Fruit fly (Drosophila melanogaster) whole organism, adult: ENCODE data around the gene Edg84A.

Source experiments
- CG11617 ChIP-seq: fragments of 200-800 bp; sonication (Bioruptor generic); optimal IDR thresholded peaks from 2 replicates; lab custom pipeline; 2017; ENCODE audit warnings: mild to moderate bottlenecking, missing biosample characterization, missing genetic modification reagents, missing genetic modification characterization
- CG12768 ChIP-seq: fragments of 200-800 bp; sonication (Bioruptor generic); optimal IDR thresholded peaks from 2 replicates; lab custom pipeline; 2017; ENCODE audit warnings: missing biosample characterization, missing genetic modification characterization, mild to moderate bottlenecking, moderate library complexity, missing genetic modification reagents
- CG14711 ChIP-seq: fragments of 200-800 bp; sonication (Bioruptor generic); optimal IDR thresholded peaks from 2 replicates; lab custom pipeline; 2018; ENCODE audit warnings: missing biosample characterization, mild to moderate bottlenecking, missing genetic modification characterization, moderate library complexity
- CG1620 ChIP-seq: fragments of 200-800 bp; sonication (Bioruptor generic); optimal IDR thresholded peaks from 2 replicates; lab custom pipeline; 2016; ENCODE audit warnings: missing biosample characterization, missing genetic modification characterization
- CG33017 ChIP-seq: fragments of 200-800 bp; sonication (Bioruptor generic); optimal IDR thresholded peaks from 2 replicates; lab custom pipeline; 2018; ENCODE audit warnings: missing biosample characterization, mild to moderate bottlenecking, missing genetic modification characterization, moderate library complexity
- CG5204 ChIP-seq: fragments of 200-800 bp; sonication (Bioruptor generic); optimal IDR thresholded peaks from 2 replicates; lab custom pipeline; 2016; ENCODE audit warnings: missing biosample characterization, missing genetic modification characterization
- CG7045 ChIP-seq: fragments of 200-800 bp; sonication (Bioruptor generic); optimal IDR thresholded peaks from 2 replicates; lab custom pipeline; 2017; ENCODE audit warnings: missing biosample characterization, mild to moderate bottlenecking, missing genetic modification characterization
- CG7101 ChIP-seq: fragments of 200-800 bp; sonication (Bioruptor generic); optimal IDR thresholded peaks from 2 replicates; lab custom pipeline; 2018; ENCODE audit warnings: missing biosample characterization, mild to moderate bottlenecking, missing genetic modification characterization, moderate library complexity
- Clk ChIP-seq: fragments of 200-800 bp; sonication (Bioruptor generic); optimal IDR thresholded peaks from 2 replicates; lab custom pipeline; 2017; ENCODE audit warnings: missing biosample characterization, missing genetic modification characterization
- Crg-1 ChIP-seq: fragments of 200-800 bp; sonication (Bioruptor generic); optimal IDR thresholded peaks from 2 replicates; lab custom pipeline; 2016; ENCODE audit warnings: missing biosample characterization, missing genetic modification characterization
- Hr96 ChIP-seq: fragments of 200-800 bp; sonication (Bioruptor generic); optimal IDR thresholded peaks from 2 replicates; lab custom pipeline; 2016; ENCODE audit warnings: missing biosample characterization, missing genetic modification characterization
- Mnt ChIP-seq: fragments of 200-800 bp; sonication (Bioruptor generic); optimal IDR thresholded peaks from 2 replicates; lab custom pipeline; 2016; ENCODE audit warnings: missing biosample characterization, mild to moderate bottlenecking, missing genetic modification characterization
- bab1 ChIP-seq: fragments of 200-800 bp; sonication (Bioruptor generic); optimal IDR thresholded peaks from 3 replicates; lab custom pipeline; 2019; ENCODE audit warnings: missing biosample characterization, mild to moderate bottlenecking, missing genetic modification characterization, moderate library complexity
- cic ChIP-seq: fragments of 200-800 bp; sonication (Bioruptor generic); optimal IDR thresholded peaks from 2 replicates; lab custom pipeline; 2017; ENCODE audit warnings: missing biosample characterization, mild to moderate bottlenecking, missing genetic modification characterization, moderate library complexity
- cnc ChIP-seq, 2 experiments: fragments of >200 bp; optimal IDR thresholded peaks; 2 replicates each; lab custom pipeline; 2017
- kay ChIP-seq: fragments of 200-800 bp; sonication (Bioruptor generic); peaks from one replicate; lab custom pipeline; 2016; ENCODE audit warnings: missing biosample characterization, missing genetic modification characterization, borderline replicate concordance
- ovo ChIP-seq: fragments of 200-800 bp; sonication (Bioruptor generic); optimal IDR thresholded peaks from 2 replicates; lab custom pipeline; 2016; ENCODE audit warnings: missing biosample characterization, missing genetic modification characterization
- pad ChIP-seq: fragments of 200-800 bp; sonication (Bioruptor generic); optimal IDR thresholded peaks from 3 replicates; lab custom pipeline; 2017; ENCODE audit warnings: missing biosample characterization, missing genetic modification characterization, mild to moderate bottlenecking, moderate library complexity, missing genetic modification reagents
- tj ChIP-seq: fragments of 200-800 bp; sonication (Bioruptor generic); optimal IDR thresholded peaks from 3 replicates; lab custom pipeline; 2017; ENCODE audit warnings: missing biosample characterization, mild to moderate bottlenecking, missing genetic modification characterization, moderate library complexity
- toe ChIP-seq: fragments of 200-800 bp; sonication (Bioruptor generic); optimal IDR thresholded peaks from 2 replicates; lab custom pipeline; 2016; ENCODE audit warnings: missing biosample characterization, missing genetic modification characterization

Edg84A gene

DNA sequence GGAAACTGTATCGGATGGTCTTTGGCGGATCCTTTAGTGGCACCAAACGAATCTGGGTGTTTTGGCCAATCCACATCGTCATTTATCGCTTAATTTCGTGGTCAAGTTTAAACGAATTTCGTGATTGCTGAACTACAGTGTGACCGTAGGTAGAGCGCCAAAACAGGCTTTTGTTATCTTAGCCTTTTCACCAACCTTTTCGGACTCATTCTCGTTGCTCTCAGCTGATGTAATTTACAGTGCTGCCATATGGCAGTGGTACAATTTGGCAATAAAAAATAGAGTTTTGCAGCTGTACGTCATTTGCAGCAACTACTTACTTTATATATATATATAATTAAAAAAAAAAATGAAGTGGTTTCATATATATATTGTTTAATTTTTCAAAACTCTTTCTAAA lies 24.3 kb upstream of the Edg84A start, which contains the start of gene agt:
agt (minus strand) TSS at position 160 of the 400 bp plus-strand sequence.
- TF ChIP-seq pad (GFP tag; lab: Kevin White, UChicago) (no peak), CG1620 (GFP tag; lab: Kevin White, UChicago) (no peak), CG12768 (no peak), CG14711 (tag; lab: Kevin White, UChicago) (peak; percentile 36)

DNA sequence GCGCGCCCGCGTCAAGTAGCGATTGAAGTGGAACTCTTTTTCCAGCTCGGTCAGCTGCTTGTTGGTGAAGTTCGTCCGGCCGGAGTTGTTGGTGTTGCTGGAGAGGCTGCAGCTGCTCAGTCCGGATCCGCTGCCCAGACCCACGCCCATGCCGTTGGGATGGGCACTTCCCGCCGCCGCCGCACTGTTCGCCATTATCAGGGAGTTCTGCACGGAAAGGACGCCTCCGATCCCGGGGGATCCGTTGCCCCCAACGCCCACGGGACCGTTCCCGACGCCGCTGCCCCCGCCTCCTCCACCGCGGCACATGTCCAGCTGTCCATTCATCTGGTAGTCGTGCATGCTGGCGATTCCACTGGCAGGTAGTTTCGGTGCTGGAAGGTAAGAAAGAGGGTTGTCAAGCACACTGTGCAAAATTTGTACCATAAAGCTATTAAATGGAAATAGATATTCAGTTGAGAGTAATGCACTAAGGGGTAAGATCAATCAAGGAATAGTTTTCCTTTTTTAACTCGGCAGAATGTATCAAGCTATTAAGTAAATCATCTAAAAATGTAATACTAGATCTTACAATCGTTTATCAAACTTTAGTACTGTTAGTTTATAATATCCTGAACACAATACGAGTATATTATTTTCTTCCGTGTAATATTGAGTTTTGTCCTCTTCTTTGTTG lies 21.5 kb upstream of the Edg84A start:
- TF ChIP-seq CG7045 (no peak), CG1620 (GFP tag; lab: Kevin White, UChicago) (no peak), toe (GFP tag; lab: Kevin White, UChicago) (no peak), CG7101 (no peak), Mnt (no peak), bab1 (GFP tag; lab: Kevin White, UChicago) (no peak), tj (GFP tag; lab: Kevin White, UChicago) (no peak), cnc (optimal IDR thresholded peaks at IDR 0.05; lab: Kevin White, UChicago) (no peak), CG14711 (tag; lab: Kevin White, UChicago) (no peak), pad (GFP tag; lab: Kevin White, UChicago) (no peak), CG5204 (GFP tag; lab: Kevin White, UChicago) (no peak), ovo (GFP tag; lab: Kevin White, UChicago) (no peak), CG11617 (GFP tag; lab: Kevin White, UChicago) (no peak), kay (no peak), Clk (GFP tag; lab: Kevin White, UChicago) (no peak), Hr96 (GFP tag; lab: Kevin White, UChicago) (no peak)

dm6 chr3R:6663289-6663666 lies 21.0 kb upstream of the Edg84A start:
- TF ChIP-seq kay = no peak
- no peak for TF ChIP-seq CG14711 (tag; lab: Kevin White, UChicago)
- no peak for TF ChIP-seq bab1 (GFP tag; lab: Kevin White, UChicago)
- TF ChIP-seq CG1620 (GFP tag; lab: Kevin White, UChicago) = no peak
- TF ChIP-seq Hr96 (GFP tag; lab: Kevin White, UChicago) = no peak
- TF ChIP-seq pad (GFP tag; lab: Kevin White, UChicago) = no peak
- TF ChIP-seq ovo (GFP tag; lab: Kevin White, UChicago) = no peak
- no peak for TF ChIP-seq cnc (optimal IDR thresholded peaks at IDR 0.05; lab: Kevin White, UChicago)
- no peak for TF ChIP-seq CG33017
- no peak for TF ChIP-seq CG5204 (GFP tag; lab: Kevin White, UChicago)
- TF ChIP-seq cic (GFP tag; lab: Kevin White, UChicago) = no peak
- no peak for TF ChIP-seq CG12768
- TF ChIP-seq CG7045 = no peak
- no peak for TF ChIP-seq CG11617 (GFP tag; lab: Kevin White, UChicago)
- TF ChIP-seq toe (GFP tag; lab: Kevin White, UChicago) = no peak

DNA sequence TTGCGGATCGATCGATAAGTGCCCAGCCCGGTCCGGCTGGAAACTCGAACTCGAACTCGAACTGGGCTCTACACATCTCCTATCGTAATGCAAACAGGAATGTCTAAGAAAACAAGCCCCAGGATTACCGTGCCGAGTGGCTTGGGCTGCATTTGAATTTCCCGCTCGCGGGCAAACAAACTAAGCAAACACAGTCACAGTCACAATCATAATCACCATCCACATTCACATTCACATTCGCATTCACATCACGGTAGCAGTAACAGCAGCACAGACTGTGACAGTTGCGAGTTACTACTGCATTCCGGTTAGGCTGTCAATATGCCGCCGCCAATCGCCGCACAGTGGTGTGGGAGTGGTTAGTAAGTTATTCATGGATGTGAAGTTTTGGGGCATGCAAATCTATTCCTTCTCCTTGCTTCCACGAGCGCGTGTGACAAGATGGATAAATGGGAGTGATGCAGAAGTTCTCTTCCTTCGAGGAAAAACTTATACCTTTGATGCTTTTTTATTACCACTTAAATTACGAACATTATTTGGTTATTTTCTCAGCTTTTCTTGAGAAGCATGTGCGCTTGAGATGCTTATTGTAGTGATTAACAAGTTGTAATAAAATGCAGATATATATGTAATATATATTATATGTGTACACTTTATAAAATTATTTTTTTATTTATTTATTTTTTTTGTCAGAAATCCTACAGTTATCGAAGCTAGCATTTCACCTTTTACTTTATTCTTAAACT lies 19.7 kb upstream of the Edg84A start:
- TF ChIP-seq Mnt (no peak), CG1620 (GFP tag; lab: Kevin White, UChicago) (no peak), CG33017 (no peak), tj (GFP tag; lab: Kevin White, UChicago) (no peak), Crg-1 (no peak), CG7101 (no peak), kay (no peak), Clk (GFP tag; lab: Kevin White, UChicago) (no peak), CG11617 (GFP tag; lab: Kevin White, UChicago) (no peak), pad (GFP tag; lab: Kevin White, UChicago) (no peak), cnc (optimal IDR thresholded peaks at IDR 0.05; lab: Kevin White, UChicago) (no peak), bab1 (GFP tag; lab: Kevin White, UChicago) (no peak), CG12768 (no peak), cic (GFP tag; lab: Kevin White, UChicago) (no peak), CG5204 (GFP tag; lab: Kevin White, UChicago) (no peak), ovo (GFP tag; lab: Kevin White, UChicago) (no peak), toe (GFP tag; lab: Kevin White, UChicago) (no peak), CG14711 (tag; lab: Kevin White, UChicago) (no peak)

dm6 chr3R:6665117-6665654 lies 19.1 kb upstream of the Edg84A start:
- TF ChIP-seq cnc (optimal IDR thresholded peaks at IDR 0.05; lab: Kevin White, UChicago) (no peak), tj (GFP tag; lab: Kevin White, UChicago) (no peak), pad (GFP tag; lab: Kevin White, UChicago) (no peak), ovo (GFP tag; lab: Kevin White, UChicago) (no peak), Crg-1 (no peak), Mnt (no peak), CG14711 (tag; lab: Kevin White, UChicago) (no peak), CG7101 (no peak), CG33017 (no peak), CG5204 (GFP tag; lab: Kevin White, UChicago) (no peak), CG7045 (no peak), CG1620 (GFP tag; lab: Kevin White, UChicago) (no peak), Clk (GFP tag; lab: Kevin White, UChicago) (no peak)

DNA sequence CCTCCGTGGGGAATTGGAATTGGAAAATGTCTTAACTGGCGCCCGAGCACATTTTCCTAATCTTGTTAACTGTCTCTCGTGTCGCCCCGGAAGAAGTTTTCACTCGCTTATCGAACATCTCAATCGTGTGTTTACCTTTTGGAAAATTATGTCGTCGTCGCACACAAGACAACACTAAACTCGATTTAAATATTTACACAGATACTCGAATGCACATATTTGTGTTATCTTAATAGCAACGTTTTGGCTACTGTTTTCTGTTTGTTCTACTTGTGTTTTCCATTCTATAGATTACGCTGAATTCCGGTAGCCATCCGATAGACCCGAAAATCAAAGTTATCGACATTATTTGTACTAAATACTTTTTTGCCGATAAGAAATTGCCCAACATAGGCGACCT lies 17.0 kb upstream of the Edg84A start:
- TF ChIP-seq Mnt (no peak), CG12768 (no peak), toe (GFP tag; lab: Kevin White, UChicago) (no peak), cnc (optimal IDR thresholded peaks at IDR 0.05; lab: Kevin White, UChicago) (no peak), CG5204 (GFP tag; lab: Kevin White, UChicago) (no peak)
